Worm (Caenorhabditis elegans): ENCODE data around the gene H02F09.2.

ce11 chrX:1578682-1579081 is 6.6 kb downstream of the H02F09.2 start:
- TF ChIP-seq zfh-2 (GFP tag; conservative IDR thresholded peaks at IDR 0.05) (no peak), ama-1 (optimal IDR thresholded peaks at IDR 0.05) (no peak), ama-1 (GFP tag; optimal IDR thresholded peaks at IDR 0.05) (no peak), sdz-38 (tag; optimal IDR thresholded peaks at IDR 0.05) (no peak), attf-3 (GFP tag; conservative IDR thresholded peaks at IDR 0.05) (no peak), hmg-1.2 (GFP tag; IDR thresholded peaks at IDR 0.05) (no peak), nfya-1 (tag; optimal IDR thresholded peaks at IDR 0.05; ENCODE audit: borderline replicate concordance, insufficient read depth) (no peak), F49E8.2 (tag; optimal IDR thresholded peaks at IDR 0.05; ENCODE audit: insufficient read depth) (no peak), mel-28 (tag; optimal IDR thresholded peaks at IDR 0.05; ENCODE audit: borderline replicate concordance) (no peak), F57A8.1 (GFP tag; optimal IDR thresholded peaks at IDR 0.05) (no peak)
